Fruit fly (Drosophila melanogaster) whole organism, embryonic: Measurements from ENCODE around the gene Mad.

Source experiments
- B-H1 ChIP-seq: fragments of 200-800 bp; sonication (Bioruptor generic); IDR thresholded peaks from 3 replicates; pipeline ENCODE4 v1.3.6; 2022; ENCODE audit warnings: missing biosample characterization, missing genetic modification characterization
- BEAF-32 ChIP-seq: fragments of 200-800 bp; sonication (Bioruptor generic); optimal IDR thresholded peaks from 3 replicates; lab custom pipeline; 2017; ENCODE audit warnings: missing biosample characterization, missing genetic modification characterization, mild to moderate bottlenecking, moderate library complexity, missing genetic modification reagents
- CG10565 ChIP-seq: fragments of 200-800 bp; sonication (Bioruptor generic); optimal IDR thresholded peaks from 3 replicates; lab custom pipeline; 2016; ENCODE audit warnings: missing biosample characterization, mild to moderate bottlenecking, missing genetic modification characterization
- CG11398 ChIP-seq: fragments of 200-800 bp; sonication (Bioruptor generic); optimal IDR thresholded peaks from 2 replicates; lab custom pipeline; 2016; ENCODE audit warnings: missing biosample characterization, missing genetic modification characterization
- CG12659 ChIP-seq: fragments of 200-800 bp; sonication (Bioruptor generic); optimal IDR thresholded peaks from 3 replicates; lab custom pipeline; 2017; ENCODE audit warnings: mild to moderate bottlenecking, missing biosample characterization, missing genetic modification reagents, missing genetic modification characterization
- CG13123 ChIP-seq: fragments of 200-800 bp; sonication (Bioruptor generic); optimal IDR thresholded peaks from 2 replicates; lab custom pipeline; 2016; ENCODE audit warnings: missing biosample characterization, missing genetic modification characterization
- CG13424 ChIP-seq: fragments of 200-800 bp; sonication (Bioruptor generic); optimal IDR thresholded peaks from 2 replicates; lab custom pipeline; 2019; ENCODE audit warnings: missing biosample characterization, mild to moderate bottlenecking, missing genetic modification characterization, moderate library complexity
- CG16813 ChIP-seq: fragments of 200-800 bp; sonication (Bioruptor generic); IDR thresholded peaks from 3 replicates; pipeline ENCODE4 v1.3.6; 2022; ENCODE audit warnings: missing biosample characterization, missing genetic modification characterization; ENCODE audit not compliant: partially characterized antibody
- CG32772 ChIP-seq: fragments of 200-800 bp; sonication (Bioruptor generic); IDR thresholded peaks from 2 replicates; pipeline ENCODE4 v1.3.6; 2022; ENCODE audit warnings: missing biosample characterization, missing genetic modification characterization
- CG3726 ChIP-seq: fragments of 200-800 bp; sonication (Bioruptor generic); IDR thresholded peaks from 3 replicates; pipeline ENCODE4, ENCODE4 v1.3.6; 2022; ENCODE audit warnings: missing biosample characterization, missing genetic modification characterization
- CG4424 ChIP-seq: fragments of 200-800 bp; sonication (Bioruptor generic); optimal IDR thresholded peaks from 3 replicates; lab custom pipeline; 2016; ENCODE audit warnings: missing biosample characterization, missing genetic modification characterization
- CG4707 ChIP-seq: fragments of 200-800 bp; sonication (Bioruptor generic); optimal IDR thresholded peaks from 2 replicates; lab custom pipeline; 2018; ENCODE audit warnings: missing biosample characterization, mild to moderate bottlenecking, missing genetic modification characterization, moderate library complexity
- CG7786 ChIP-seq: fragments of 200-800 bp; sonication (Bioruptor generic); optimal IDR thresholded peaks from 2 replicates; lab custom pipeline; 2016; ENCODE audit warnings: missing biosample characterization, missing genetic modification characterization
- CHES-1-like ChIP-seq: fragments of 200-800 bp; sonication (Bioruptor generic); optimal IDR thresholded peaks from 2 replicates; lab custom pipeline; 2016; ENCODE audit warnings: missing biosample characterization, missing genetic modification characterization
- CrebB ChIP-seq: fragments of 200-800 bp; sonication (Bioruptor generic); optimal IDR thresholded peaks from 3 replicates; lab custom pipeline; 2018; ENCODE audit warnings: missing biosample characterization, mild to moderate bottlenecking, missing genetic modification characterization
- D ChIP-seq, 2 experiments: fragments of 200-800 bp in 1 of 2; fragments of >200 bp in 1 of 2; sonication (Bioruptor generic) in 1 of 2; optimal IDR thresholded peaks; 2 replicates in 1 of 2; 3 replicates in 1 of 2; lab custom pipeline; 2017; ENCODE audit warnings: mild to moderate bottlenecking in 1 of 2, missing biosample characterization in 1 of 2, missing genetic modification characterization in 1 of 2, missing genetic modification reagents in 1 of 2
- E2f1 ChIP-seq: fragments of 200-800 bp; sonication (Bioruptor generic); IDR thresholded peaks from 2 replicates; pipeline ENCODE4 v1.3.6; 2022; ENCODE audit warnings: missing biosample characterization, missing genetic modification characterization
- ERR ChIP-seq: fragments of 200-800 bp; sonication (Bioruptor generic); optimal IDR thresholded peaks from 2 replicates; lab custom pipeline; 2016; ENCODE audit warnings: missing biosample characterization, missing genetic modification characterization
- Eip74EF ChIP-seq, 2 experiments: fragments of 200-800 bp in 1 of 2; fragments of >200 bp in 1 of 2; sonication (Bioruptor generic) in 1 of 2; optimal IDR thresholded peaks; 2 replicates each; lab custom pipeline; 2017 to 2019; ENCODE audit warnings: missing biosample characterization in 2 of 2, missing genetic modification characterization in 2 of 2, mild to moderate bottlenecking in 1 of 2, moderate library complexity in 1 of 2
- GATAe ChIP-seq: fragments of 200-800 bp; sonication (Bioruptor generic); conservative IDR thresholded peaks from 2 replicates; pipeline ENCODE4 v1.3.6; 2022; ENCODE audit warnings: missing biosample characterization, missing genetic modification characterization
- Gug ChIP-seq: fragments of 200-800 bp; sonication (Bioruptor generic); IDR thresholded peaks from 4 replicates; pipeline ENCODE4 v1.3.6; 2022; ENCODE audit warnings: missing biosample characterization, missing genetic modification characterization
- H2.0 ChIP-seq: fragments of 200-800 bp; sonication (Bioruptor generic); IDR thresholded peaks from 2 replicates; pipeline ENCODE4 v1.3.6; 2022; ENCODE audit warnings: missing biosample characterization, missing genetic modification characterization
- Hmx ChIP-seq: fragments of 200-800 bp; sonication (Bioruptor generic); optimal IDR thresholded peaks from 2 replicates; lab custom pipeline; 2016; ENCODE audit warnings: missing biosample characterization, missing genetic modification characterization
- Jarid2 ChIP-seq: fragments of 200-800 bp; sonication (Bioruptor generic); optimal IDR thresholded peaks from 3 replicates; lab custom pipeline; 2017; ENCODE audit warnings: mild to moderate bottlenecking, missing biosample characterization, missing genetic modification reagents, missing genetic modification characterization
- Lim3 ChIP-seq: fragments of 200-800 bp; sonication (Bioruptor generic); IDR thresholded peaks from 2 replicates; pipeline ENCODE4 v1.3.6; 2022; ENCODE audit warnings: missing biosample characterization, missing genetic modification characterization
- Mad ChIP-seq: fragments of 200-800 bp; sonication (Bioruptor generic); optimal IDR thresholded peaks from 2 replicates; lab custom pipeline; 2016; ENCODE audit warnings: missing biosample characterization, missing genetic modification characterization
- Meics ChIP-seq: fragments of 200-800 bp; sonication (Bioruptor generic); optimal IDR thresholded peaks from 2 replicates; lab custom pipeline; 2017; ENCODE audit warnings: missing biosample characterization, mild to moderate bottlenecking, missing genetic modification characterization
- Mes4 ChIP-seq: fragments of 200-800 bp; sonication (Bioruptor generic); optimal IDR thresholded peaks from 2 replicates; lab custom pipeline; 2016; ENCODE audit warnings: missing biosample characterization, missing genetic modification characterization
- Myb ChIP-seq: fragments of 200-800 bp; sonication (Bioruptor generic); optimal IDR thresholded peaks from 2 replicates; lab custom pipeline; 2016; ENCODE audit warnings: missing biosample characterization, missing genetic modification characterization
- NfI ChIP-seq: fragments of 200-800 bp; sonication (Bioruptor generic); optimal IDR thresholded peaks from 3 replicates; lab custom pipeline; 2018; ENCODE audit warnings: missing biosample characterization, mild to moderate bottlenecking, missing genetic modification characterization, moderate library complexity
- Pdp1 ChIP-seq, 2 experiments: fragments of 200-800 bp; sonication (Bioruptor generic); optimal IDR thresholded peaks; 3 replicates each; lab custom pipeline; 2016; ENCODE audit warnings: missing biosample characterization in 2 of 2, missing genetic modification characterization in 2 of 2, mild to moderate bottlenecking in 1 of 2, moderate library complexity in 1 of 2
- Spps ChIP-seq: fragments of 200-800 bp; sonication (Bioruptor generic); optimal IDR thresholded peaks from 2 replicates; lab custom pipeline; 2018; ENCODE audit warnings: missing biosample characterization, mild to moderate bottlenecking, missing genetic modification characterization
- Stat92E ChIP-seq, 3 experiments: fragments of >200 bp in 2 of 3; fragments of 200-800 bp in 1 of 3; sonication (Bioruptor generic) in 1 of 3; optimal IDR thresholded peaks; 2 replicates each; lab custom pipeline; 2017 to 2019; ENCODE audit warnings: missing biosample characterization in 3 of 3, missing genetic modification characterization in 3 of 3, mild to moderate bottlenecking in 1 of 3, moderate library complexity in 1 of 3
- ac ChIP-seq: fragments of 200-800 bp; sonication (Bioruptor generic); optimal IDR thresholded peaks from 3 replicates; lab custom pipeline; 2017; ENCODE audit warnings: missing biosample characterization, mild to moderate bottlenecking, missing genetic modification characterization
- cad ChIP-seq: fragments of >200 bp; optimal IDR thresholded peaks from 2 replicates; lab custom pipeline; 2017; ENCODE audit warnings: missing biosample characterization, missing genetic modification characterization
- cato ChIP-seq: fragments of 200-800 bp; sonication (Bioruptor generic); optimal IDR thresholded peaks from 2 replicates; lab custom pipeline; 2016; ENCODE audit warnings: missing biosample characterization, missing genetic modification characterization, borderline replicate concordance
- crc ChIP-seq: fragments of 200-800 bp; sonication (Bioruptor generic); optimal IDR thresholded peaks from 2 replicates; lab custom pipeline; 2016; ENCODE audit warnings: missing biosample characterization, missing genetic modification characterization
- gem ChIP-seq: fragments of 200-800 bp; sonication (Bioruptor generic); optimal IDR thresholded peaks from 2 replicates; lab custom pipeline; 2019; ENCODE audit warnings: missing biosample characterization, mild to moderate bottlenecking, missing genetic modification characterization, moderate library complexity
- gro ChIP-seq: fragments of 200-800 bp; sonication (Bioruptor generic); optimal IDR thresholded peaks from 2 replicates; lab custom pipeline; 2016; ENCODE audit warnings: missing biosample characterization, missing genetic modification characterization
- mld ChIP-seq: fragments of 200-800 bp; sonication (Bioruptor generic); IDR thresholded peaks from 3 replicates; pipeline ENCODE4 v1.3.6; 2022; ENCODE audit warnings: missing biosample characterization, missing genetic modification characterization; ENCODE audit not compliant: partially characterized antibody
- org-1 ChIP-seq: fragments of 200-800 bp; sonication (Bioruptor generic); optimal IDR thresholded peaks from 2 replicates; lab custom pipeline; 2017; ENCODE audit warnings: missing biosample characterization, missing genetic modification characterization
- prd ChIP-seq, 3 experiments: fragments of >200 bp in 2 of 3; fragments of 200-800 bp in 1 of 3; sonication (Bioruptor generic) in 1 of 3; optimal IDR thresholded peaks in 2 of 3; IDR thresholded peaks in 1 of 3; 2 replicates in 2 of 3; 3 replicates in 1 of 3; pipeline versions ENCODE4 v1.3.6 to Lab custom; 2017 to 2022; ENCODE audit warnings: missing biosample characterization in 1 of 3, missing genetic modification characterization in 1 of 3
- pros ChIP-seq: fragments of 200-800 bp; sonication (Bioruptor generic); optimal IDR thresholded peaks from 3 replicates; lab custom pipeline; 2019; ENCODE audit warnings: missing biosample characterization, mild to moderate bottlenecking, missing genetic modification characterization, moderate library complexity
- so ChIP-seq: fragments of 200-800 bp; sonication (Bioruptor generic); IDR thresholded peaks from 3 replicates; pipeline ENCODE4 v1.3.6; 2022; ENCODE audit warnings: missing biosample characterization, missing genetic modification characterization
- unc-4 ChIP-seq: fragments of 200-800 bp; sonication (Bioruptor generic); IDR thresholded peaks from 2 replicates; pipeline ENCODE4 v1.3.6; 2022; ENCODE audit warnings: missing biosample characterization, missing genetic modification characterization; ENCODE audit not compliant: partially characterized antibody
- wdn ChIP-seq: fragments of 200-800 bp; sonication (Bioruptor generic); IDR thresholded peaks from 2 replicates; pipeline ENCODE4 v1.3.6; 2022; ENCODE audit warnings: missing biosample characterization, missing genetic modification characterization

Gene Mad

DNA sequence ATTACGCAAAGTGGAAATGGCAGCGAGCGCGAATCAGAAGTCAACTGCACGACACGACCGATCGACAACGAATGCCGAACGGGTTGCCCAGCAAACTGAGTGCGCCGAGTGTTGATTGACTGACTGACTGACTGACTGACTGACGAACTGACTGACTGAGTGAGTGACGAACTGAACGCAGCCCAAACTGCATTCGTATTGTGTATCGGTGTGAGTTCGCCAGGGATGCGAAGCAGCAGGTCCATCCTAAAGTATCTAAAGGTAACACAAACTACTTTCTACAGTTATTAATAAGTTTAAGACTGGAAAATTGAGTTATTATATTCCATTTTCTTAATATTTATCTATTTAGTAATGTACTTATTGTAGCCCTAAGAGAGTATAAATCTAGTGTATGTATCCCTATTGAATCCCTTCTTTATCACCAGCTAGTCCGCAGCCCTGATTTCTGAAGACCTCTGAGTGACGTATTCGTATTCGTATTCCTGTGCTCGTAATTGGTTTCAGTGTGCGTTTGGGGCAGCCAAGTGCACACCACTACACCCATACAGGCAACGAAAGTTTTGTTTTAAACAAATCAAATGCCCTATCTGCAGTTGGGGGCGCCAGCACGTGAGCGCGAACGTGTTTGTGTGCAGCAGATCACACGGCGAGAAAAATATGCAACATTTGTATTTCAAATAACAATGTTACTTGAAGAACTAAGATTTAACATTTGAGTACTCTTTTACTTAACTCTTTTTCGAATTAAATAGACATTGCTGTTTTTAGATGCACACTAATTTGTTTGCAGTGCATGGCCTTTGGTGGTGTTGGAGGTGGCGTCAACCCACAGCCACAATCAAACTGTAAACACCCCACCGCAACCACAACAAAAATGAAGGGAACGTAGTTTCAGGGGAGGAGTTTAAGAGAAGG lies 6.5 kb downstream of the Mad start (continued):
- peak; percentile 72 for TF ChIP-seq CG10565 (GFP tag; lab: Kevin White, UChicago)
- TF ChIP-seq Pdp1 (GFP tag; optimal IDR thresholded peaks at IDR 0.05; lab: Kevin White, UChicago) = peak; percentile 89 to 91
- TF ChIP-seq Jarid2 (GFP tag; lab: Kevin White, UChicago) = peak; percentile 74
- peak; percentile 91 for TF ChIP-seq crc (GFP tag; lab: Kevin White, UChicago)
- peak in 1 of 3 experiments; percentile 88 for TF ChIP-seq Stat92E (GFP tag; optimal IDR thresholded peaks at IDR 0.05; lab: Kevin White, UChicago)
- peak; percentile 96 for TF ChIP-seq CG13424 (tag; lab: Kevin White, UChicago)
- TF ChIP-seq so (GFP tag; lab: Robert Waterston, UW) = peak; percentile 87
- peak; percentile 91 for TF ChIP-seq CG13123 (GFP tag; lab: Kevin White, UChicago)
- peak; percentile 93 for TF ChIP-seq cato (GFP tag; lab: Kevin White, UChicago)
- TF ChIP-seq mld (GFP tag; lab: Robert Waterston, UW) = no peak
- TF ChIP-seq cad (GFP tag; lab: Kevin White, UChicago) = no peak
- peak; percentile 92 for TF ChIP-seq H2.0 (GFP tag; lab: Robert Waterston, UW)
- peak; percentile 91 for TF ChIP-seq Spps
- TF ChIP-seq B-H1 = peak; percentile 86
- TF ChIP-seq Mes4 (GFP tag; lab: Kevin White, UChicago) = peak; percentile 96
- TF ChIP-seq Myb (GFP tag; lab: Kevin White, UChicago) = peak; percentile 76
- peak; percentile 92 for TF ChIP-seq CG7786 (GFP tag; lab: Kevin White, UChicago)
- TF ChIP-seq Gug (GFP tag; lab: Robert Waterston, UW) = peak; percentile 89
- TF ChIP-seq CrebB (tag; lab: Kevin White, UChicago) = peak; percentile 88
- TF ChIP-seq E2f1 (GFP tag; lab: Robert Waterston, UW) = peak; percentile 86
- no peak for TF ChIP-seq BEAF-32
- no peak for TF ChIP-seq D (optimal IDR thresholded peaks at IDR 0.05; lab: Kevin White, UChicago)
- TF ChIP-seq D (GFP tag; optimal IDR thresholded peaks at IDR 0.05; lab: Kevin White, UChicago) = peak; percentile 97
- peak; percentile 89 for TF ChIP-seq CG12659
- TF ChIP-seq NfI = peak; percentile 91
- peak in 1 of 2 experiments; percentile 91 for TF ChIP-seq Eip74EF (GFP tag; optimal IDR thresholded peaks at IDR 0.05; lab: Kevin White, UChicago)
- TF ChIP-seq gem (tag; lab: Kevin White, UChicago) = peak; percentile 97
- peak; percentile 95 for TF ChIP-seq CG4424 (GFP tag; lab: Kevin White, UChicago)
- TF ChIP-seq unc-4 (GFP tag; lab: Robert Waterston, UW) = no peak
- no peak for TF ChIP-seq GATAe (GFP tag; lab: Robert Waterston, UW)
- peak; percentile 87 for TF ChIP-seq ERR (GFP tag; lab: Kevin White, UChicago)
- peak; percentile 95 for TF ChIP-seq CG32772 (GFP tag; lab: Robert Waterston, UW)
- TF ChIP-seq prd (optimal IDR thresholded peaks at IDR 0.05; lab: Kevin White, UChicago) = no peak
- peak; percentile 95 for TF ChIP-seq prd (GFP tag; IDR thresholded peaks at IDR 0.05; lab: Robert Waterston, UW)
- TF ChIP-seq Mad = peak; percentile 98
- peak; percentile 93 for TF ChIP-seq CHES-1-like (GFP tag; lab: Kevin White, UChicago)
- TF ChIP-seq Lim3 (GFP tag; lab: Robert Waterston, UW) = peak; percentile 85
- TF ChIP-seq ac (GFP tag; lab: Kevin White, UChicago) = peak; percentile 39
- peak; percentile 64; the same call in 1 of the 2 replicates for TF ChIP-seq wdn (GFP tag; lab: Robert Waterston, UW)
- TF ChIP-seq CG4707 (GFP tag; lab: Kevin White, UChicago) = peak; percentile 89
- peak; percentile 72 for TF ChIP-seq Meics (GFP tag; lab: Kevin White, UChicago)
- peak; percentile 93 for TF ChIP-seq CG11398 (GFP tag; lab: Kevin White, UChicago)
- peak; percentile 73 for TF ChIP-seq gro
- TF ChIP-seq Hmx (GFP tag; lab: Kevin White, UChicago) = no peak
- TF ChIP-seq org-1 (GFP tag; lab: Kevin White, UChicago) = peak; percentile 94
- TF ChIP-seq CG16813 (GFP tag; lab: Robert Waterston, UW) = no peak
- TF ChIP-seq pros (GFP tag; lab: Kevin White, UChicago) = peak; percentile 42
- peak; percentile 89 for TF ChIP-seq CG3726 (GFP tag; lab: Robert Waterston, UW)
